Worm (Caenorhabditis elegans) whole organism, L1 larva: Measurements from ENCODE around the gene Y105C5A.26.

Source experiments
- aha-1 ChIP-seq: fragments of 150-350 bp; optimal IDR thresholded peaks from 2 replicates; lab custom pipeline; 2014; ENCODE audit warnings: missing biosample characterization, missing genetic modification characterization
- ceh-82 ChIP-seq, 3 experiments: fragments of 150-350 bp in 1 of 3; sonication (generic microtip) in 2 of 3; optimal IDR thresholded peaks; 2 replicates each; lab custom pipeline; 2014 to 2017; ENCODE audit warnings: missing biosample characterization in 3 of 3, missing genetic modification characterization in 3 of 3
- fkh-10 ChIP-seq: sonication (generic microtip); optimal IDR thresholded peaks from 2 replicates; lab custom pipeline; 2017; ENCODE audit warnings: missing biosample characterization, missing genetic modification reagents, missing genetic modification characterization
- fkh-4 ChIP-seq: sonication (generic microtip); optimal IDR thresholded peaks from 2 replicates; lab custom pipeline; 2016; ENCODE audit warnings: missing compliant biosample characterization, missing genetic modification characterization, borderline replicate concordance
- fos-1 ChIP-seq: fragments of 150-350 bp; optimal IDR thresholded peaks from 2 replicates; lab custom pipeline; 2014; ENCODE audit warnings: missing biosample characterization, missing genetic modification characterization
- lin-35 ChIP-seq, 2 experiments: fragments of 150-350 bp; optimal IDR thresholded peaks; 2 replicates each; lab custom pipeline; 2014; ENCODE audit warnings: missing biosample characterization in 2 of 2, missing genetic modification characterization in 2 of 2, missing genetic modification reagents in 2 of 2
- nhr-11 ChIP-seq: fragments of 150-350 bp; optimal IDR thresholded peaks from 2 replicates; lab custom pipeline; 2014; ENCODE audit warnings: missing biosample characterization, missing genetic modification characterization
- nhr-19 ChIP-seq: fragments of 200-800 bp; sonication (Bioruptor generic); conservative IDR thresholded peaks from 2 replicates; pipeline ENCODE4 v1.3.6; 2022; ENCODE audit warnings: missing genetic modification characterization, missing compliant biosample characterization
- nhr-237 ChIP-seq: fragments of 150-350 bp; optimal IDR thresholded peaks from 2 replicates; lab custom pipeline; 2014; ENCODE audit warnings: missing biosample characterization, missing genetic modification characterization
- skn-1 ChIP-seq: fragments of 150-350 bp; optimal IDR thresholded peaks from 2 replicates; lab custom pipeline; 2014; ENCODE audit warnings: missing biosample characterization, missing genetic modification characterization
- tbx-2 ChIP-seq: sonication (generic microtip); optimal IDR thresholded peaks from 2 replicates; lab custom pipeline; 2016; ENCODE audit warnings: missing genetic modification characterization, missing compliant biosample characterization
- ztf-11 ChIP-seq, 2 experiments: sonication (generic microtip); optimal IDR thresholded peaks; 2 replicates each; lab custom pipeline; 2016 to 2017; ENCODE audit warnings: missing genetic modification characterization in 2 of 2, missing biosample characterization in 1 of 2, missing compliant biosample characterization in 1 of 2

- TF ChIP-seq lin-35 (GFP tag; optimal IDR thresholded peaks at IDR 0.05; lab: Kevin White, UChicago) (no peak), tbx-2 (tag; lab: Kevin White, UChicago) (no peak), nhr-19 (GFP tag; lab: Robert Waterston, UW) (no peak), nhr-237 (tag; lab: Kevin White, UChicago) (no peak), ztf-11 (tag; optimal IDR thresholded peaks at IDR 0.05; lab: Kevin White, UChicago) (no peak), aha-1 (tag; lab: Kevin White, UChicago) (no peak), ceh-82 (tag; optimal IDR thresholded peaks at IDR 0.05; lab: Kevin White, UChicago) (no peak), nhr-11 (no peak), fos-1 (tag; lab: Kevin White, UChicago) (no peak), fkh-4 (tag; lab: Kevin White, UChicago) (no peak), fkh-10 (GFP tag; lab: Kevin White, UChicago) (no peak), skn-1 (no peak)
Measured at ce11 chrIV:15726175-15726574, 44.8 kb upstream of the Y105C5A.26 start.
